Worm (Caenorhabditis elegans) whole organism, L4/young adult: ENCODE data around the gene K09H11.4.

Experiments used
- W03F9.2 ChIP-seq: fragments of 150-350 bp; optimal IDR thresholded peaks from 2 replicates; lab custom pipeline; 2014; ENCODE audit warnings: missing biosample characterization, missing genetic modification characterization
- dao-5 ChIP-seq: sonication (generic microtip); optimal IDR thresholded peaks from 2 replicates; lab custom pipeline; 2016; ENCODE audit warnings: missing genotype, missing genetic modification characterization, moderate library complexity, missing compliant biosample characterization
- him-1 ChIP-seq: sonication (generic microtip); optimal IDR thresholded peaks from 2 replicates; lab custom pipeline; 2016; ENCODE audit warnings: missing genotype, missing genetic modification reagents, missing genetic modification characterization, missing compliant biosample characterization

DNA sequence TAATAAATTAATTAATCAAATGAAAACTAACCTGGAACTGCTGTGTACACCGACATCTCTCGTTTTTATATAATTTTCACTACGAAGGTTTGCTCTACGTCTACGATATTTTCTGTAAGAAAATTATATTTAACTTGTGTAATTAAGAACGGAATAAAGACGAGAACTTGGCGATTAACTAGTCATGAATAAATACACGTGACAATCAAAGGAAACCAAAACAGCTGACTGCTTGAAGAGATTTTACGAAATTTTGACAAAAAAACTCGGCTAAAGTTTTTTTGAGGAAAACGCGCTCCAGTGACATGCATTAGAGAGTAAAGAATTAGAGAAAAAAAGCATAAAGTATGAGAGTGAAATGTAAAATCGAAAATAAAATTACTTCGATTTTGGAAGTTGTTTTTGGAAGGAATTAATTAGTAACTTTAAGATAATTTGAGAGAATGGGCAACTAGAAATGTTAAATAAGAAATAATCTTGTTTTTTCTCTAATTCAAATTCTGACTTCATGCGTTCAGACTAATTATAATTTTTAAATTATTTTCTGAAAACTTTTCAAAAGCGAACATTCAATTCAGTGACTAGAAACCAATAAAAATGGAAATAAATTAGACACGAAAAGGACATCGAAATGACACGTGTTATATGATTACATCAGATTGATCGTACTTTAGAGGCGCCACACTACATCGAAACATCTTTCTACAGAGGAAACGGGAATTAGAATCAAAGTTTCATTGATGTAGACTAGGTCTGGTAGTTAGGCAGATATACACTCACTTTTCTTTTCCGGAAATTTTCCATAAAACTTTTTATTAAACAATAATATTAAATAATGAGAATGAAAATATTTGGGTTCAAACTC is 39.0 kb downstream of the K09H11.4 start, which contains the start of gene F25B4.7:
- no peak for TF ChIP-seq him-1 (tag; lab: Kevin White, UChicago)
- no peak for TF ChIP-seq dao-5 (tag; lab: Kevin White, UChicago)
- no peak for TF ChIP-seq W03F9.2 (tag; lab: Kevin White, UChicago)
